Worm (Caenorhabditis elegans) whole organism, L4 larva: ENCODE measurements around the gene clec-60.

Experiments
- F37D6.2 ChIP-seq: sonication (generic microtip); optimal IDR thresholded peaks from 2 replicates; lab custom pipeline; 2016; ENCODE audit warnings: mild to moderate bottlenecking, missing genetic modification characterization, missing compliant biosample characterization
- F44E2.7 ChIP-seq: fragments of 200-800 bp; sonication (Bioruptor generic); IDR thresholded peaks from 2 replicates; pipeline ENCODE4 v2.1.2; 2022; ENCODE audit warnings: missing genetic modification characterization, missing compliant biosample characterization
- F49E8.2 ChIP-seq: sonication (generic microtip); optimal IDR thresholded peaks from 2 replicates; lab custom pipeline; 2016; ENCODE audit warnings: missing compliant biosample characterization, mild to moderate bottlenecking, missing genetic modification characterization, borderline replicate concordance
- R02D3.7 ChIP-seq: fragments of 150-350 bp; sonication (generic microtip); optimal IDR thresholded peaks from 3 replicates; lab custom pipeline; 2014; ENCODE audit warnings: missing biosample characterization, missing genetic modification characterization
- T20F7.1 ChIP-seq: fragments of 200-800 bp; sonication (Bioruptor generic); optimal IDR thresholded peaks from 2 replicates; lab custom pipeline; 2018; ENCODE audit warnings: mild to moderate bottlenecking, missing genetic modification characterization, missing compliant biosample characterization
- aha-1 ChIP-seq: fragments of 150-350 bp; peaks from one replicate; lab custom pipeline; 2014; ENCODE audit warnings: missing biosample characterization, missing genetic modification characterization
- ama-1 ChIP-seq: fragments of 150-350 bp; optimal IDR thresholded peaks from 2 replicates; lab custom pipeline; 2014; ENCODE audit warnings: inconsistent platforms, mixed read lengths
- daf-12 ChIP-seq: fragments of 150-350 bp; optimal IDR thresholded peaks from 2 replicates; lab custom pipeline; 2014; ENCODE audit warnings: missing biosample characterization, missing genetic modification reagents, missing genetic modification characterization
- daf-16 ChIP-seq, 3 experiments: sonication (generic microtip); optimal IDR thresholded peaks; 2 replicates each; lab custom pipeline; 2016 to 2017; ENCODE audit warnings: missing genetic modification characterization in 3 of 3, missing genetic modification reagents in 3 of 3, mild to moderate bottlenecking in 2 of 3, missing compliant biosample characterization in 2 of 3, missing biosample characterization in 1 of 3, moderate library complexity in 1 of 3
- dmd-6 ChIP-seq: fragments of 200-800 bp; sonication (Bioruptor generic); IDR thresholded peaks from 2 replicates; pipeline ENCODE4 v1.3.6; 2022; ENCODE audit warnings: missing genetic modification reagents, missing genetic modification characterization, missing compliant biosample characterization
- dpl-1 ChIP-seq: fragments of 150-350 bp; optimal IDR thresholded peaks from 2 replicates; lab custom pipeline; 2014; ENCODE audit warnings: missing biosample characterization, missing genetic modification reagents, missing genetic modification characterization
- duxl-1 ChIP-seq: sonication (generic microtip); optimal IDR thresholded peaks from 2 replicates; lab custom pipeline; 2016; ENCODE audit warnings: mild to moderate bottlenecking, missing genetic modification characterization, moderate library complexity, missing compliant biosample characterization; ENCODE audit not compliant: poor library complexity
- dve-1 ChIP-seq: sonication (generic microtip); optimal IDR thresholded peaks from 2 replicates; lab custom pipeline; 2017; ENCODE audit warnings: antibody characterized with exemption, mild to moderate bottlenecking, missing genetic modification characterization, missing compliant biosample characterization; ENCODE audit not compliant: insufficient read depth
- egl-43 ChIP-seq: fragments of 200-800 bp; sonication (Bioruptor generic); IDR thresholded peaks from 2 replicates; pipeline ENCODE4 v1.3.6; 2022; ENCODE audit warnings: missing genetic modification reagents, missing genetic modification characterization, missing compliant biosample characterization
- fos-1 ChIP-seq: fragments of 150-350 bp; optimal IDR thresholded peaks from 2 replicates; lab custom pipeline; 2014; ENCODE audit warnings: missing biosample characterization, missing genetic modification characterization
- gei-8 ChIP-seq: fragments of 200-800 bp; sonication (Bioruptor generic); optimal IDR thresholded peaks from 2 replicates; lab custom pipeline; 2018; ENCODE audit warnings: mild to moderate bottlenecking, missing genetic modification characterization, missing compliant biosample characterization
- hif-1 ChIP-seq, 2 experiments: sonication (generic microtip); optimal IDR thresholded peaks; 2 replicates each; lab custom pipeline; 2016 to 2017; ENCODE audit warnings: missing compliant biosample characterization in 2 of 2, missing genetic modification characterization in 2 of 2, missing genetic modification reagents in 2 of 2, missing genotype in 2 of 2, mild to moderate bottlenecking in 1 of 2
- hlh-11 ChIP-seq: fragments of 200-800 bp; sonication (Bioruptor generic); optimal IDR thresholded peaks from 2 replicates; lab custom pipeline; 2018; ENCODE audit warnings: mild to moderate bottlenecking, missing genetic modification characterization, missing compliant biosample characterization
- hlh-30 ChIP-seq: sonication (generic microtip); optimal IDR thresholded peaks from 2 replicates; lab custom pipeline; 2017; ENCODE audit warnings: antibody characterized with exemption, mild to moderate bottlenecking, missing genetic modification characterization, missing compliant biosample characterization; ENCODE audit not compliant: insufficient read depth
- hmg-1.1 ChIP-seq: fragments of 200-800 bp; sonication (Bioruptor generic); IDR thresholded peaks from 2 replicates; pipeline ENCODE4 v1.3.6; 2022; ENCODE audit warnings: missing genetic modification reagents, missing genetic modification characterization, missing compliant biosample characterization
- lir-3 ChIP-seq: sonication (generic microtip); optimal IDR thresholded peaks from 2 replicates; lab custom pipeline; 2016; ENCODE audit warnings: mild to moderate bottlenecking, missing genetic modification characterization, missing compliant biosample characterization
- lsy-2 ChIP-seq, 2 experiments: fragments of 150-350 bp in 1 of 2; sonication (generic microtip) in 1 of 2; optimal IDR thresholded peaks; 2 replicates each; lab custom pipeline; 2014 to 2017; ENCODE audit warnings: missing biosample characterization in 2 of 2, missing genetic modification characterization in 2 of 2
- madf-5 ChIP-seq, 2 experiments: fragments of 200-800 bp; sonication (Bioruptor generic); IDR thresholded peaks; 2 replicates each; pipeline ENCODE4 v1.3.6; 2022; ENCODE audit warnings: missing compliant biosample characterization in 2 of 2, missing genetic modification characterization in 2 of 2
- mdl-1 ChIP-seq, 2 experiments: fragments of 150-350 bp in 1 of 2; sonication (generic microtip) in 1 of 2; optimal IDR thresholded peaks; 2 replicates each; lab custom pipeline; 2014 to 2017; ENCODE audit warnings: missing biosample characterization in 2 of 2, missing genetic modification characterization in 2 of 2
- mep-1 ChIP-seq: fragments of 150-350 bp; sonication (generic microtip); optimal IDR thresholded peaks from 3 replicates; lab custom pipeline; 2014; ENCODE audit warnings: missing biosample characterization, missing genetic modification characterization
- mes-2 ChIP-seq: sonication (generic microtip); optimal IDR thresholded peaks from 2 replicates; lab custom pipeline; 2016; ENCODE audit warnings: missing genotype, mild to moderate bottlenecking, missing genetic modification characterization, missing compliant biosample characterization; ENCODE audit not compliant: poor library complexity, severe bottlenecking
- mxl-3 ChIP-seq: fragments of 200-800 bp; sonication (Bioruptor generic); optimal IDR thresholded peaks from 2 replicates; lab custom pipeline; 2018; ENCODE audit warnings: mild to moderate bottlenecking, missing genetic modification characterization, missing compliant biosample characterization
- nhr-10 ChIP-seq: fragments of 150-350 bp; optimal IDR thresholded peaks from 2 replicates; lab custom pipeline; 2014; ENCODE audit warnings: missing biosample characterization, missing genetic modification characterization
- nhr-11 ChIP-seq: fragments of 150-350 bp; optimal IDR thresholded peaks from 2 replicates; lab custom pipeline; 2014; ENCODE audit warnings: missing biosample characterization, missing genetic modification characterization
- nhr-28 ChIP-seq: fragments of 150-350 bp; optimal IDR thresholded peaks from 2 replicates; lab custom pipeline; 2014; ENCODE audit warnings: missing biosample characterization, missing genetic modification characterization
- nhr-42 ChIP-seq: fragments of 200-800 bp; sonication (Bioruptor generic); IDR thresholded peaks from 2 replicates; pipeline ENCODE4 v1.3.6; 2022; ENCODE audit warnings: missing genetic modification characterization, missing compliant biosample characterization
- nhr-48 ChIP-seq: sonication (generic microtip); optimal IDR thresholded peaks from 2 replicates; lab custom pipeline; 2016; ENCODE audit warnings: mild to moderate bottlenecking, missing genetic modification characterization, missing compliant biosample characterization
- nhr-77 ChIP-seq: fragments of 150-350 bp; optimal IDR thresholded peaks from 2 replicates; lab custom pipeline; 2014; ENCODE audit warnings: missing biosample characterization, missing genetic modification characterization
- pha-4 ChIP-seq, 2 experiments: fragments of 150-350 bp in 1 of 2; fragments of 200-800 bp in 1 of 2; sonication (Bioruptor generic) in 1 of 2; IDR thresholded peaks in 1 of 2; optimal IDR thresholded peaks in 1 of 2; 2 replicates each; pipeline versions ENCODE4 v1.3.6 to Lab custom; 2014 to 2022; ENCODE audit warnings: missing genetic modification characterization in 2 of 2, missing genetic modification reagents in 2 of 2, missing biosample characterization in 1 of 2, missing compliant biosample characterization in 1 of 2
- pqm-1 ChIP-seq: sonication (generic microtip); optimal IDR thresholded peaks from 2 replicates; lab custom pipeline; 2017; ENCODE audit warnings: missing biosample characterization, missing genetic modification characterization
- rbr-2 ChIP-seq: sonication (generic microtip); optimal IDR thresholded peaks from 2 replicates; lab custom pipeline; 2016; ENCODE audit warnings: missing genotype, missing genetic modification characterization, missing compliant biosample characterization
- spr-3 ChIP-seq: fragments of 200-800 bp; sonication (Bioruptor generic); optimal IDR thresholded peaks from 2 replicates; lab custom pipeline; 2018; ENCODE audit warnings: mild to moderate bottlenecking, missing genetic modification characterization, missing compliant biosample characterization
- tra-1 ChIP-seq: fragments of 200-800 bp; sonication (Bioruptor generic); IDR thresholded peaks from 2 replicates; pipeline ENCODE4 v1.3.6; 2022; ENCODE audit warnings: missing genetic modification reagents, missing genetic modification characterization, missing compliant biosample characterization
- unc-62 ChIP-seq, 3 experiments: fragments of 150-350 bp in 1 of 3; sonication (generic microtip); optimal IDR thresholded peaks in 2 of 3; peaks in 1 of 3; 1 replicate in 1 of 3; 2 replicates in 2 of 3; lab custom pipeline; 2014 to 2017; ENCODE audit warnings: missing biosample characterization in 3 of 3, missing genetic modification characterization in 3 of 3, missing genetic modification reagents in 3 of 3, missing genotype in 1 of 3

Gene clec-60

ce11 chrII:10445738-10446137, 35.9 kb downstream of the clec-60 start:
- TF ChIP-seq dmd-6 (GFP tag; lab: Robert Waterston, UW) (peak; percentile 38; the same call in 1 of the 2 replicates), hlh-30 (tag; lab: Kevin White, UChicago) (peak; percentile 49), lsy-2 (tag; optimal IDR thresholded peaks at IDR 0.05; lab: Kevin White, UChicago) (no peak), hif-1 (tag; optimal IDR thresholded peaks at IDR 0.05; lab: Kevin White, UChicago) (peak in 1 of 2 experiments; percentile 30), egl-43 (GFP tag; lab: Robert Waterston, UW) (no peak), mes-2 (peak; percentile 44), dpl-1 (GFP tag; lab: Kevin White, UChicago) (peak; percentile 17), mdl-1 (tag; optimal IDR thresholded peaks at IDR 0.05; lab: Kevin White, UChicago) (peak; percentile 51 to 67), F37D6.2 (tag; lab: Kevin White, UChicago) (no peak), daf-16 (GFP tag; optimal IDR thresholded peaks at IDR 0.05; lab: Kevin White, UChicago) (no peak), daf-16 (tag; optimal IDR thresholded peaks at IDR 0.05; lab: Kevin White, UChicago) (peak; percentile 27), mxl-3 (peak; percentile 66), nhr-48 (tag; lab: Kevin White, UChicago) (no peak), tra-1 (GFP tag; lab: Robert Waterston, UW) (peak; percentile 52; the same call in 1 of the 2 replicates), nhr-11 (tag; lab: Kevin White, UChicago) (peak; percentile 75), nhr-28 (tag; lab: Kevin White, UChicago) (peak; percentile 77), duxl-1 (tag; lab: Kevin White, UChicago) (no peak), aha-1 (tag; lab: Kevin White, UChicago) (peak; percentile 83), hmg-1.1 (GFP tag; lab: Robert Waterston, UW) (peak; percentile 64), ama-1 (lab: Kevin White, UChicago) (peak; percentile 23), mep-1 (tag; lab: Kevin White, UChicago) (peak; percentile 3), F44E2.7 (GFP tag; lab: Robert Waterston, UW) (no peak), hlh-11 (tag; lab: Kevin White, UChicago) (peak; percentile 28), pha-4 (GFP tag; IDR thresholded peaks at IDR 0.05; lab: Robert Waterston, UW) (no peak), pha-4 (tag; optimal IDR thresholded peaks at IDR 0.05; lab: Kevin White, UChicago) (peak; percentile 8), rbr-2 (peak; percentile 33)

DNA sequence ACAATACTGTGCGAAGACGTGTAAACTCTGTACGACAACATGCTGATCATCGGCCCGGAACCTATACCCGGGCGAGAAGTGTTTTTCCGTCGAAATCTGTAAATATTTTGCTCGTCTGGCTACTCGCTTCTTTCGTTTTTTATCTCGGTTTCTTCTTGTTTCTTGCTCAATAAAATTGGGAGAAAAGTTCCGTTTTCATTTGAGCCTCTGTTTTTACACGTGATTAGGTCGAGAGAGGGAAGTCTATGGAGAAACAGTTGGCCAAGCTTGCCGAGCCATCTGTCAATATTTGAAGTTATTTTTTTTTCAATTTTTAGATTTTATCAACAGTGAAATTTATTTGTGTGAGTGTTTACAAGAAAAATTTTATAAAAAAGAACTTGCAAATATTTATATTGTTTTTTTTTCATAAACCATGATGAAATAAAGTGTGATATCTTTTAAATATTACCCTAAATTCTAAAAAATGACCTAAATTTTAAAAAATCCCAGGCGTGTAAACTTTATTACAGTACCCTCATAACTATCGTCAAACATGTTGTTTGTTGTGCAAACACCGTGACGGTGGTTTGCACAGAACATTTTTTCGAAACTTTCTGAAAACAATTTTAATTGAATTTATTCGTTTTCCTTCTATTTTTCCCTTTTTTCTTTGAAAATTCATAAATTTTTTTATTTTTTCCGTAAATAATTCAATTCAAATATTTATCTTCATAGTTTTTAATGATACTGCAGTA, 36.5 kb downstream of the clec-60 start:
- TF ChIP-seq lsy-2 (tag; optimal IDR thresholded peaks at IDR 0.05; lab: Kevin White, UChicago), result peak in 1 of 2 experiments; percentile 80
- TF ChIP-seq hlh-11 (tag; lab: Kevin White, UChicago), result peak; percentile 35
- TF ChIP-seq unc-62 (GFP tag; optimal IDR thresholded peaks at IDR 0.05 in 1 of 2; lab: Kevin White, UChicago), result no peak
- TF ChIP-seq unc-62 (tag; optimal IDR thresholded peaks at IDR 0.05; lab: Kevin White, UChicago), result no peak
- TF ChIP-seq madf-5 (GFP tag; IDR thresholded peaks at IDR 0.05; lab: Robert Waterston, UW), result no peak
- TF ChIP-seq aha-1 (tag; lab: Kevin White, UChicago), result peak; percentile 71
- TF ChIP-seq daf-16 (GFP tag; optimal IDR thresholded peaks at IDR 0.05; lab: Kevin White, UChicago), result peak in 1 of 2 experiments; percentile 97
- peak; percentile 1 for TF ChIP-seq daf-16 (tag; optimal IDR thresholded peaks at IDR 0.05; lab: Kevin White, UChicago)
- no peak for TF ChIP-seq fos-1 (tag; lab: Kevin White, UChicago)
- peak; percentile 36 for TF ChIP-seq T20F7.1 (GFP tag; lab: Kevin White, UChicago)
- no peak for TF ChIP-seq gei-8
- peak; percentile 23 for TF ChIP-seq hlh-30 (tag; lab: Kevin White, UChicago)
- TF ChIP-seq lir-3, result no peak
- TF ChIP-seq nhr-10 (tag; lab: Kevin White, UChicago), result no peak
- TF ChIP-seq mep-1 (tag; lab: Kevin White, UChicago), result no peak
- TF ChIP-seq R02D3.7 (tag; lab: Kevin White, UChicago), result no peak
- TF ChIP-seq, all 104 proteins: peak for 6

- peak in 1 of 2 experiments; percentile 19 for TF ChIP-seq mdl-1 (tag; optimal IDR thresholded peaks at IDR 0.05; lab: Kevin White, UChicago)
- no peak for TF ChIP-seq F49E8.2 (tag; lab: Kevin White, UChicago)
- peak; percentile 62 for TF ChIP-seq nhr-28 (tag; lab: Kevin White, UChicago)
- no peak for TF ChIP-seq daf-12
- TF ChIP-seq daf-16 (GFP tag; optimal IDR thresholded peaks at IDR 0.05; lab: Kevin White, UChicago), result no peak
- TF ChIP-seq daf-16 (tag; optimal IDR thresholded peaks at IDR 0.05; lab: Kevin White, UChicago), result peak; percentile 46
- peak; percentile 56 for TF ChIP-seq hlh-11 (tag; lab: Kevin White, UChicago)
- peak; percentile 58 for TF ChIP-seq hlh-30 (tag; lab: Kevin White, UChicago)
- TF ChIP-seq nhr-42 (GFP tag; lab: Robert Waterston, UW), result no peak
- TF ChIP-seq mxl-3, result peak; percentile 23
- TF ChIP-seq dve-1 (tag; lab: Kevin White, UChicago), result peak; percentile 51
- TF ChIP-seq pqm-1 (tag; lab: Kevin White, UChicago), result peak; percentile 42
- peak; percentile 83 for TF ChIP-seq dmd-6 (GFP tag; lab: Robert Waterston, UW)
- no peak for TF ChIP-seq spr-3
- TF ChIP-seq nhr-77 (tag; lab: Kevin White, UChicago), result peak; percentile 18
These were observed 37.8 kb downstream of the clec-60 start for ce11 chrII:10443898-10444297.
